Worm (Caenorhabditis elegans) whole organism, L3 larva: ENCODE measurements around the gene dot-1.3.

ENCODE experiments used
- ZK546.5 ChIP-seq: sonication (generic microtip); optimal IDR thresholded peaks from 2 replicates; lab custom pipeline; 2017; ENCODE audit warnings: missing biosample characterization, missing genetic modification characterization
- elt-3 ChIP-seq, 3 experiments: fragments of 150-350 bp in 1 of 3; sonication (generic microtip) in 2 of 3; optimal IDR thresholded peaks; 2 replicates in 2 of 3; 4 replicates in 1 of 3; lab custom pipeline; 2014 to 2017; ENCODE audit warnings: missing biosample characterization in 3 of 3, missing genetic modification characterization in 3 of 3
- nfya-1 ChIP-seq: sonication (generic microtip); optimal IDR thresholded peaks from 2 replicates; lab custom pipeline; 2017; ENCODE audit warnings: missing genetic modification characterization, mild to moderate bottlenecking, missing compliant biosample characterization, antibody characterized with exemption, moderate library complexity; ENCODE audit not compliant: insufficient read depth
- nhr-25 ChIP-seq: sonication (generic microtip); optimal IDR thresholded peaks from 2 replicates; lab custom pipeline; 2017; ENCODE audit warnings: missing biosample characterization, missing genetic modification characterization
- nhr-77 ChIP-seq: fragments of 150-350 bp; optimal IDR thresholded peaks from 2 replicates; lab custom pipeline; 2014; ENCODE audit warnings: missing biosample characterization, missing genetic modification characterization
- pha-4 ChIP-seq: fragments of 150-350 bp; optimal IDR thresholded peaks from 2 replicates; lab custom pipeline; 2014; ENCODE audit warnings: missing biosample characterization, missing genetic modification reagents, missing genetic modification characterization
- tbx-2 ChIP-seq: sonication (generic microtip); optimal IDR thresholded peaks from 2 replicates; lab custom pipeline; 2016; ENCODE audit warnings: mild to moderate bottlenecking, missing genetic modification characterization, missing compliant biosample characterization
- ztf-4 ChIP-seq: fragments of 150-350 bp; optimal IDR thresholded peaks from 2 replicates; lab custom pipeline; 2014; ENCODE audit warnings: missing biosample characterization, missing genetic modification characterization

- TF ChIP-seq pha-4 (tag; lab: Kevin White, UChicago) (no peak), nhr-77 (tag; lab: Kevin White, UChicago) (no peak), nhr-25 (tag; lab: Kevin White, UChicago) (no peak), ZK546.5 (no peak), nfya-1 (tag; lab: Kevin White, UChicago) (no peak), ztf-4 (tag; lab: Kevin White, UChicago) (no peak), tbx-2 (tag; lab: Kevin White, UChicago) (no peak), elt-3 (tag; optimal IDR thresholded peaks at IDR 0.05; lab: Kevin White, UChicago) (no peak)
These were observed 35.3 kb upstream of the dot-1.3 start, which contains the start of gene srd-44 for ce11 chrX:12337846-12338490.
